Comparison of ENCODE assay signal across 1 fruit fly cellular context in the genomic region with DNA sequence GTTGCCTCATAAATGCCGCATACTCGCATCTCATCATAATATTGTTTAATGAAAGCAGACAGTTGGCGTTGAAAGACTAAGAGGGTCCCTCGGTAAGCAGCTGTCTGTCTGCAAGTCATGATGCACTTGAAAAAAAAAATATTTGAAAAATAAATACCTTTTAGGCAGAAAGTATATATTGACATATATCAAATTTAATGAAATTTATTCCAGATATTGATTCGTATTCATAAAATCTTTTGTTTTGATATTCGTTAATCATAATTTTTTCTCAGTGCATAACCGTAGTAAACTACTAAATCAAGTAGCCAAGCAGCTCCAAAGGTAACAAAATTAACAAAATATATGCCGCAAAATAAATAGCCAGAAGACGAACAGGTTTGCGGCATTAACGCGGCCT.
TF ChIP-seq lines count a peak whose summit lies in the region.

No protein-coding gene starts in this region.

TF ChIP-seq in whole organism, embryonic, 481 proteins besides CTCF, POLR2A, EP300 and RAD21 (continued from another document):
- TF ChIP-seq CG12219 (GFP tag; optimal IDR thresholded peaks at IDR 0.05; lab: Kevin White, UChicago) (no peak), CG3407 (GFP tag; optimal IDR thresholded peaks at IDR 0.05; lab: Kevin White, UChicago) (no peak), CG33557 (GFP tag; optimal IDR thresholded peaks at IDR 0.05; lab: Kevin White, UChicago) (no peak), CG7271 (tag; optimal IDR thresholded peaks at IDR 0.05; lab: Kevin White, UChicago) (no peak), knrl (GFP tag; IDR thresholded peaks at IDR 0.05; lab: Robert Waterston, UW; ENCODE audit: partially characterized antibody) (no peak), CG31441 (GFP tag; IDR thresholded peaks at IDR 0.05; lab: Robert Waterston, UW) (peak; percentile 47; the same call in 1 of the 2 replicates), fru (optimal IDR thresholded peaks at IDR 0.05; lab: Kevin White, UChicago) (no peak), CG10543 (GFP tag; optimal IDR thresholded peaks at IDR 0.05; lab: Kevin White, UChicago) (no peak), wor (GFP tag; IDR thresholded peaks at IDR 0.05; lab: Robert Waterston, UW) (no peak), bab2 (GFP tag; optimal IDR thresholded peaks at IDR 0.05; lab: Kevin White, UChicago) (no peak), CG6689 (GFP tag; IDR thresholded peaks at IDR 0.05; lab: Robert Waterston, UW) (peak; percentile 51; the same call in 1 of the 2 replicates), pan (optimal IDR thresholded peaks at IDR 0.05; lab: Kevin White, UChicago) (no peak), pan (GFP tag; optimal IDR thresholded peaks at IDR 0.05 in 1 of 2, IDR thresholded peaks at IDR 0.05 in 1 of 2) (peak in 1 of 2 experiments; percentile 42), Trl (optimal IDR thresholded peaks at IDR 0.05; lab: Kevin White, UChicago) (no peak), Trl (GFP tag; optimal IDR thresholded peaks at IDR 0.05; lab: Kevin White, UChicago) (no peak), Ada2b (GFP tag; IDR thresholded peaks at IDR 0.05; lab: Robert Waterston, UW) (no peak), PHDP (tag; optimal IDR thresholded peaks at IDR 0.05; lab: Kevin White, UChicago) (no peak), Tbp (GFP tag; optimal IDR thresholded peaks at IDR 0.05; lab: Kevin White, UChicago) (no peak), CG12942 (GFP tag; optimal IDR thresholded peaks at IDR 0.05; lab: Kevin White, UChicago) (no peak), CG30403 (GFP tag; optimal IDR thresholded peaks at IDR 0.05; lab: Kevin White, UChicago) (peak; percentile 24), exex (tag; optimal IDR thresholded peaks at IDR 0.05; lab: Kevin White, UChicago) (no peak), Bteb2 (GFP tag; optimal IDR thresholded peaks at IDR 0.05; lab: Kevin White, UChicago) (no peak), HLHmδ (GFP tag; optimal IDR thresholded peaks at IDR 0.05; lab: Kevin White, UChicago) (no peak), CG1529 (GFP tag; optimal IDR thresholded peaks at IDR 0.05; lab: Kevin White, UChicago) (no peak), CG13894 (tag; optimal IDR thresholded peaks at IDR 0.05; lab: Kevin White, UChicago) (no peak), CG1024 (GFP tag; IDR thresholded peaks at IDR 0.05; lab: Robert Waterston, UW) (no peak), pb (GFP tag; optimal IDR thresholded peaks at IDR 0.05; lab: Kevin White, UChicago) (no peak), B-H1 (GFP tag; IDR thresholded peaks at IDR 0.05; lab: Robert Waterston, UW) (0 out of 3 replicates have a peak, but pooled peaks have one; percentile 13), nerfin-1 (tag; optimal IDR thresholded peaks at IDR 0.05; lab: Kevin White, UChicago) (no peak), Rx (GFP tag; IDR thresholded peaks at IDR 0.05; lab: Robert Waterston, UW) (0 out of 2 replicates have a peak, but pooled peaks have one; percentile 9), dysf (GFP tag; IDR thresholded peaks at IDR 0.05; lab: Robert Waterston, UW) (peak; percentile 41; the same call in 1 of the 3 replicates), tap (tag; optimal IDR thresholded peaks at IDR 0.05; lab: Kevin White, UChicago) (no peak), CG10147 (GFP tag; optimal IDR thresholded peaks at IDR 0.05; lab: Kevin White, UChicago) (no peak), Dip2 (GFP tag; IDR thresholded peaks at IDR 0.05; lab: Robert Waterston, UW) (no peak)
